Worm (Caenorhabditis elegans) whole organism, L3 larva: Measurements from ENCODE around the gene msp-63.
"Not testable (repeated sequence)": the region's sequence is repeated elsewhere in the genome, so short reads cannot be mapped to it uniquely, and the experiment has no call there.

ENCODE experiments used
- egl-27 ChIP-seq: sonication (generic microtip); optimal IDR thresholded peaks from 4 replicates; lab custom pipeline; 2017; ENCODE audit warnings: missing biosample characterization, missing genetic modification reagents, missing genetic modification characterization
- elt-3 ChIP-seq, 3 experiments: fragments of 150-350 bp in 1 of 3; sonication (generic microtip) in 2 of 3; optimal IDR thresholded peaks; 2 replicates in 2 of 3; 4 replicates in 1 of 3; lab custom pipeline; 2014 to 2017; ENCODE audit warnings: missing biosample characterization in 3 of 3, missing genetic modification characterization in 3 of 3
- jun-1 ChIP-seq: fragments of 150-350 bp; optimal IDR thresholded peaks from 2 replicates; lab custom pipeline; 2014; ENCODE audit warnings: missing biosample characterization, missing genetic modification reagents, missing genetic modification characterization
- pqm-1 ChIP-seq: fragments of 150-350 bp; optimal IDR thresholded peaks from 2 replicates; lab custom pipeline; 2017; ENCODE audit warnings: missing biosample characterization, missing genetic modification characterization, inconsistent platforms
- snpc-4 ChIP-seq: fragments of 150-350 bp; optimal IDR thresholded peaks from 2 replicates; lab custom pipeline; 2014; ENCODE audit warnings: missing biosample characterization, missing genetic modification characterization
- unc-62 ChIP-seq: fragments of 150-350 bp; sonication (generic microtip); optimal IDR thresholded peaks from 4 replicates; lab custom pipeline; 2014; ENCODE audit warnings: missing biosample characterization, missing genetic modification reagents, missing genetic modification characterization
- ztf-4 ChIP-seq: fragments of 150-350 bp; optimal IDR thresholded peaks from 2 replicates; lab custom pipeline; 2014; ENCODE audit warnings: missing biosample characterization, missing genetic modification characterization

ce11 chrII:5815382-5815781 is 18.1 kb upstream of the msp-63 start, which contains the start of gene wago-5:
- not testable (repeated sequence) for TF ChIP-seq snpc-4; unc-62 (GFP tag; lab: Kevin White, UChicago); jun-1 (tag; lab: Kevin White, UChicago); ztf-4 (tag; lab: Kevin White, UChicago); elt-3 (tag; optimal IDR thresholded peaks at IDR 0.05; lab: Kevin White, UChicago); pqm-1 (tag; lab: Kevin White, UChicago); egl-27 (tag; lab: Kevin White, UChicago)
